Fruit fly (Drosophila melanogaster): ENCODE measurements around the gene Cyp4d2.

DNA sequence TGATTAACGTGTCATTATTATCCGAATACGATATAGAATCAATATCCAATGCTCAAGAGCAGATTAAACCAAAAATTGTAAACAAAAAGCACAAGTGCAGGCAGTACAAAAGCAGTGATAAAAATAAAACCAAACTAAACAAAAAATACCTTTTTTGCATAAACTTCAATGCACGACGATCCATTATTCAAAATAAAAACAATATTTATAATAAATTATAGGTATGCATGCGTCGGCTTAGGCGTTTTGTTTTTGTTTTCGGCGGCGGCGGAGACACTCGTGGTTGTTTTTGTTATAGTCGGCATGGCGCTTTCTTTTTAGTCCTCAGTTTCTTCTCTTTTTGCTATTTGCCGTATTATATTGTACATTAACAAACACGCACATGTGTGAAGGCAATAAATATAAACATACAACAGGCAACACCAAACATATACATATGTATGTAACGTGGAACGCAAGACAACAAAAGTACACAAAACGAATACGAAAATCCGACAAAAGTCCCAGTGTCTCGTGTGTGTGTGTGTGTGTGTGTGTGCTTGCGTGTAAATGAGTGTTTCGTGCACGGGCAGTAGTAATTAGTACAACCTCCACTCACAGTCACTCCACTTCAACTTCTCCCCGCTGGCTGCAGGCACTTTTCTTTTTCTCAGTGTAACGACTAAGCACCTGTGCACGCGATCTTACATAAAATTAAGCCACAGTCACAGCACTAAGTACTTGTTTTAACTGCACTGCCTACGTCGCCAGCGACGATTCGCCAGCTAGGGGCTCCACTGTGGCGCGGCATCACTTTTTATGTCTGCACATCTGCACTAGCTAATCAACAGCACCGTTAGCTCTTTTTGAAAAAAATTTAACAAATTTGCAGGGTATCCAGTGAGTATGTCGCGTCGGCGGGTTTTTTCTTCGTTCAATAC lies 39.7 kb upstream of the Cyp4d2 start:
- TF ChIP-seq usp (GFP tag; optimal IDR thresholded peaks at IDR 0.05) (no peak), psq (optimal IDR thresholded peaks at IDR 0.05) (no peak), EcR (GFP tag; optimal IDR thresholded peaks at IDR 0.05) (no peak)

All from whole organism.